Worm (Caenorhabditis elegans) whole organism, early embryonic: ENCODE results near the gene hacd-1.
"Not testable (repeated sequence)": the region's sequence is repeated elsewhere in the genome, so short reads cannot be mapped to it uniquely, and the experiment has no call there.

Experiments
- ama-1 ChIP-seq: fragments of 150-350 bp; optimal IDR thresholded peaks from 2 replicates; lab custom pipeline; 2014
- ceh-13 ChIP-seq: fragments of 200-800 bp; sonication (Bioruptor generic); optimal IDR thresholded peaks from 2 replicates; lab custom pipeline; 2018; ENCODE audit warnings: mild to moderate bottlenecking, missing genetic modification characterization, missing compliant biosample characterization
- ceh-36 ChIP-seq: sonication (generic microtip); optimal IDR thresholded peaks from 2 replicates; lab custom pipeline; 2016; ENCODE audit warnings: missing genetic modification characterization, inconsistent platforms, missing compliant biosample characterization
- flt-1 ChIP-seq: fragments of 200-800 bp; sonication (Bioruptor generic); IDR thresholded peaks from 2 replicates; pipeline ENCODE4 v1.3.6; 2022; ENCODE audit warnings: missing genetic modification characterization, missing compliant biosample characterization
- hmbx-1 ChIP-seq: sonication (generic microtip); optimal IDR thresholded peaks from 2 replicates; lab custom pipeline; 2016; ENCODE audit warnings: mild to moderate bottlenecking, missing genetic modification characterization, missing compliant biosample characterization
- hnd-1 ChIP-seq: sonication (generic microtip); optimal IDR thresholded peaks from 2 replicates; lab custom pipeline; 2016; ENCODE audit warnings: missing genetic modification characterization, missing compliant biosample characterization
- sea-1 ChIP-seq: fragments of 200-800 bp; sonication (Bioruptor generic); conservative IDR thresholded peaks from 2 replicates; pipeline ENCODE4 v1.3.6; 2022; ENCODE audit warnings: missing genetic modification characterization, missing compliant biosample characterization
- tra-4 ChIP-seq: sonication (generic microtip); optimal IDR thresholded peaks from 2 replicates; lab custom pipeline; 2017; ENCODE audit warnings: missing genetic modification characterization, missing compliant biosample characterization

DNA sequence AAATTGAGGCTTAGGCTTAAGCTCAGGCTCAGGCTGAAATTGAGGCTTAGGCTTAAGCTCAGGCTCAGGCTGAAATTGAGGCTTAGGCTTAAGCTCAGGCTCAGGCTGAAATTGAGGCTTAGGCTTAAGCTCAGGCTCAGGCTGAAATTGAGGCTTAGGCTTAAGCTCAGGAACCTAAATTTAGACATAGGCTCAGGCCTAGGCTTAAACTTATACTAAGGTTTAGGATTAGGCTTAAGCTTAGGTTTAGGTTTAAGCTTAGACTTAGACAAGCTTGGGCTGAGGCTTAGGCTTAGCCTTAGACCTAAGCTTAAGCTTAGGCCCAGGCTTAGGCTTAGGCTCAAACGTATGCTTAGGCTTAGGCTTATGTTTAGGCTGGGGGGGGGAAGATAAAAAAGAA, 30.7 kb downstream of the hacd-1 start:
- not testable (repeated sequence) for TF ChIP-seq ama-1; hmbx-1; sea-1; tra-4 (tag; lab: Kevin White, UChicago); flt-1 (GFP tag; lab: Robert Waterston, UW); hnd-1 (tag; lab: Kevin White, UChicago); ceh-13
- TF ChIP-seq ceh-36 (tag; lab: Kevin White, UChicago) = peak; percentile 80
